Worm (Caenorhabditis elegans) whole organism, late embryonic: ENCODE measurements around the gene alx-1.

Source experiments
- ahr-1 ChIP-seq: sonication (generic microtip); optimal IDR thresholded peaks from 2 replicates; lab custom pipeline; 2016; ENCODE audit warnings: missing genetic modification characterization, missing compliant biosample characterization
- ama-1 ChIP-seq: fragments of 150-350 bp; optimal IDR thresholded peaks from 2 replicates; lab custom pipeline; 2014
- nhr-11 ChIP-seq: fragments of 150-350 bp; optimal IDR thresholded peaks from 2 replicates; lab custom pipeline; 2014; ENCODE audit warnings: missing biosample characterization, missing genetic modification characterization
- npax-4 ChIP-seq: sonication (generic microtip); optimal IDR thresholded peaks from 2 replicates; lab custom pipeline; 2016; ENCODE audit warnings: missing genetic modification characterization, missing compliant biosample characterization
- pha-4 ChIP-seq: fragments of 150-350 bp; optimal IDR thresholded peaks from 2 replicates; lab custom pipeline; 2018; ENCODE audit warnings: missing biosample characterization, missing genetic modification reagents, missing genetic modification characterization
- ztf-16 ChIP-seq: sonication (generic microtip); optimal IDR thresholded peaks from 2 replicates; lab custom pipeline; 2017; ENCODE audit warnings: missing genetic modification characterization, missing compliant biosample characterization

DNA sequence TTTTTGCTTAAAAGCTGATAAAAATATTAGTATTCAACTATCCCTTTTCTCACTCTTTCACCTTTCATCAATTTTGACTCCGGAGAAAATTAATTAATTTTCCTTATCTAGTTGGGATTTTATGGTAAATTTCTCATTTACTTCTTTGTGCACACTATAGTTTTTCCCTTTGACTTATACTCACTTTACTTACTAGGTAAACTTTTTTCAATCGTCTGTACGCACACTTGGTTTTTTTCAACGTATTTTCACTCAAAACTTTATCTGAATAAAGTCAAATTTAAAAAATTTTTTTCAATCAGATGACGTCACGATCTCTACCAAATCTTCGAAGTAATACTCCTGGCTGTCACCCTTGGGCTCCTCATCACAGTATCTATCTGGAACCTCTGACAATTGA lies 55.0 kb downstream of the alx-1 start, which contains the start of gene C05B5.16:
- TF ChIP-seq ahr-1 (tag; lab: Kevin White, UChicago) (no peak), ztf-16 (tag; lab: Kevin White, UChicago) (no peak), ama-1 (lab: Kevin White, UChicago) (no peak), npax-4 (no peak), pha-4 (tag; lab: Kevin White, UChicago) (no peak), nhr-11 (tag; lab: Kevin White, UChicago) (no peak)
